Worm (Caenorhabditis elegans): ENCODE results near the gene trpp-3.

ce11 chrIII:9525252-9525651, at the start of gene trpp-3:
- TF ChIP-seq pat-9 (tag; optimal IDR thresholded peaks at IDR 0.05) (no peak), elt-4 (tag; optimal IDR thresholded peaks at IDR 0.05) (no peak), ama-1 (optimal IDR thresholded peaks at IDR 0.05) (no peak), mec-3 (tag; optimal IDR thresholded peaks at IDR 0.05; ENCODE audit: borderline replicate concordance) (no peak), sox-4 (tag; optimal IDR thresholded peaks at IDR 0.05) (no peak), ets-4 (tag; optimal IDR thresholded peaks at IDR 0.05) (no peak)

Data from whole organism, late embryonic.